Fruit fly (Drosophila melanogaster) whole organism, prepupa: ENCODE results near the gene CG31126.

Source experiments
- Lpt ChIP-seq: fragments of 200-800 bp; sonication (Bioruptor generic); optimal IDR thresholded peaks from 3 replicates; lab custom pipeline; 2016; ENCODE audit warnings: missing biosample characterization, missing genetic modification characterization
- Smox ChIP-seq: fragments of 200-800 bp; sonication (Bioruptor generic); optimal IDR thresholded peaks from 3 replicates; lab custom pipeline; 2016; ENCODE audit warnings: missing biosample characterization, missing genetic modification characterization

DNA sequence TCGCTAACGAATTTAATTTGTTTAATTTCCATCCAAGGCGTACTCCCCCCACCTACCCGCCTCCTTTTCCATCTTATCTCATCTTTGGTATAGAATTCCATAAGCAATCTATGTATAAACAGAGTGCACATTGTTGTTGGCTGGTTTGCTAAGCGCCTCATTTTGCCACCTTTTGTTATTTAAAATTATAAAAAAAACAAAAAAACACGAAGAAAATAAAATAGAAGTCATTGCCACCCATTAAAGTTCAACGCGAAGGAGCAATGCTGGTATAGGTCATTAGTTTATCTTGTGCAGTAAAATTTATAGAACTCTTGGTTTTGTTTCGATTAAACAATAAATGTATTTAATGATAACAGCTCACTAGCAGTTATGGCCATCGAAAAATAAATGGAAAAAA is 25.1 kb upstream of the CG31126 start:
- TF ChIP-seq Lpt (no peak), Smox (GFP tag; lab: Kevin White, UChicago) (no peak)
